Worm (Caenorhabditis elegans) whole organism, mixed stage, embryonic: ENCODE measurements around the gene tsp-11.

ENCODE experiments used
- M03D4.4 ChIP-seq: sonication (generic microtip); optimal IDR thresholded peaks from 2 replicates; lab custom pipeline; 2017; ENCODE audit warnings: mild to moderate bottlenecking, missing genetic modification characterization, missing compliant biosample characterization
- bed-3 ChIP-seq: fragments of 200-800 bp; sonication (Bioruptor generic); optimal IDR thresholded peaks from 3 replicates; lab custom pipeline; 2018; ENCODE audit warnings: mild to moderate bottlenecking, missing genetic modification characterization, moderate library complexity, missing compliant biosample characterization
- ceh-39 ChIP-seq: fragments of 150-350 bp; optimal IDR thresholded peaks from 2 replicates; lab custom pipeline; 2014; ENCODE audit warnings: missing biosample characterization, missing genetic modification characterization
- ceh-43 ChIP-seq: fragments of 200-800 bp; sonication (Bioruptor generic); optimal IDR thresholded peaks from 2 replicates; lab custom pipeline; 2018; ENCODE audit warnings: mild to moderate bottlenecking, missing genetic modification characterization, moderate library complexity, missing compliant biosample characterization
- ces-1 ChIP-seq: fragments of 150-350 bp; optimal IDR thresholded peaks from 2 replicates; lab custom pipeline; 2014; ENCODE audit warnings: missing biosample characterization, missing genetic modification reagents, missing genetic modification characterization
- cnd-1 ChIP-seq: fragments of 200-800 bp; sonication (Bioruptor generic); optimal IDR thresholded peaks from 2 replicates; lab custom pipeline; 2018; ENCODE audit warnings: mild to moderate bottlenecking, missing genetic modification characterization, missing compliant biosample characterization
- drap-1 ChIP-seq: fragments of 200-800 bp; sonication (Bioruptor generic); optimal IDR thresholded peaks from 3 replicates; lab custom pipeline; 2018; ENCODE audit warnings: mild to moderate bottlenecking, missing genetic modification characterization, missing compliant biosample characterization
- elt-1 ChIP-seq: sonication (generic microtip); optimal IDR thresholded peaks from 2 replicates; lab custom pipeline; 2017; ENCODE audit warnings: missing genetic modification characterization, mild to moderate bottlenecking, missing compliant biosample characterization, antibody characterized with exemption, moderate library complexity, borderline replicate concordance; ENCODE audit not compliant: insufficient read depth
- elt-3 ChIP-seq: fragments of 150-350 bp; optimal IDR thresholded peaks from 2 replicates; lab custom pipeline; 2014; ENCODE audit warnings: missing biosample characterization, missing genetic modification characterization
- flh-1 ChIP-seq: fragments of 200-800 bp; sonication (Bioruptor generic); optimal IDR thresholded peaks from 2 replicates; lab custom pipeline; 2018; ENCODE audit warnings: mild to moderate bottlenecking, missing genetic modification characterization, moderate library complexity, missing compliant biosample characterization
- ham-2 ChIP-seq: fragments of 200-800 bp; sonication (Bioruptor generic); optimal IDR thresholded peaks from 2 replicates; lab custom pipeline; 2018; ENCODE audit warnings: mild to moderate bottlenecking, missing genetic modification characterization, missing compliant biosample characterization
- lin-13 ChIP-seq: fragments of 150-350 bp; optimal IDR thresholded peaks from 2 replicates; lab custom pipeline; 2014; ENCODE audit warnings: missing biosample characterization, missing genetic modification characterization
- lin-32 ChIP-seq: fragments of 200-800 bp; sonication (Bioruptor generic); optimal IDR thresholded peaks from 2 replicates; lab custom pipeline; 2018; ENCODE audit warnings: mild to moderate bottlenecking, missing genetic modification characterization, missing compliant biosample characterization
- lsy-2 ChIP-seq: fragments of 150-350 bp; optimal IDR thresholded peaks from 2 replicates; lab custom pipeline; 2014; ENCODE audit warnings: missing biosample characterization, missing genetic modification characterization
- mab-5 ChIP-seq: fragments of 150-350 bp; optimal IDR thresholded peaks from 2 replicates; lab custom pipeline; 2014; ENCODE audit warnings: missing biosample characterization, missing genetic modification characterization
- mep-1 ChIP-seq: fragments of 150-350 bp; optimal IDR thresholded peaks from 2 replicates; lab custom pipeline; 2017; ENCODE audit warnings: missing biosample characterization, missing genetic modification reagents, missing genetic modification characterization, inconsistent platforms
- mls-2 ChIP-seq: sonication (generic microtip); optimal IDR thresholded peaks from 2 replicates; lab custom pipeline; 2016; ENCODE audit warnings: mild to moderate bottlenecking, missing genetic modification characterization, moderate library complexity, missing compliant biosample characterization
- nhr-12 ChIP-seq: fragments of 150-350 bp; optimal IDR thresholded peaks from 2 replicates; lab custom pipeline; 2014; ENCODE audit warnings: missing biosample characterization, missing genetic modification characterization
- nhr-2 ChIP-seq: fragments of 150-350 bp; optimal IDR thresholded peaks from 2 replicates; lab custom pipeline; 2014; ENCODE audit warnings: missing biosample characterization, missing genetic modification characterization
- nhr-237 ChIP-seq: fragments of 150-350 bp; optimal IDR thresholded peaks from 2 replicates; lab custom pipeline; 2014; ENCODE audit warnings: missing biosample characterization, missing genetic modification characterization
- nhr-28 ChIP-seq: fragments of 150-350 bp; optimal IDR thresholded peaks from 2 replicates; lab custom pipeline; 2014; ENCODE audit warnings: missing biosample characterization, missing genetic modification characterization
- nhr-76 ChIP-seq: sonication (generic microtip); optimal IDR thresholded peaks from 2 replicates; lab custom pipeline; 2017; ENCODE audit warnings: missing biosample characterization, missing genetic modification characterization
- pha-4 ChIP-seq: fragments of 150-350 bp; optimal IDR thresholded peaks from 2 replicates; lab custom pipeline; 2018; ENCODE audit warnings: missing biosample characterization, missing genetic modification reagents, missing genetic modification characterization
- sem-2 ChIP-seq: fragments of 200-800 bp; sonication (Bioruptor generic); optimal IDR thresholded peaks from 2 replicates; lab custom pipeline; 2018; ENCODE audit warnings: mild to moderate bottlenecking, missing genetic modification characterization, missing compliant biosample characterization
- snpc-4 ChIP-seq: fragments of 150-350 bp; optimal IDR thresholded peaks from 2 replicates; lab custom pipeline; 2014; ENCODE audit warnings: missing biosample characterization, missing genetic modification characterization
- sptf-1 ChIP-seq: sonication (generic microtip); optimal IDR thresholded peaks from 2 replicates; lab custom pipeline; 2017; ENCODE audit warnings: mild to moderate bottlenecking, missing genetic modification characterization, moderate library complexity, missing compliant biosample characterization
- unc-120 ChIP-seq: sonication (generic microtip); optimal IDR thresholded peaks from 2 replicates; lab custom pipeline; 2017; ENCODE audit warnings: missing genetic modification characterization, missing compliant biosample characterization; ENCODE audit not compliant: poor library complexity, severe bottlenecking
- unc-39 ChIP-seq: fragments of 150-350 bp; optimal IDR thresholded peaks from 2 replicates; lab custom pipeline; 2014; ENCODE audit warnings: missing biosample characterization, missing genetic modification characterization
- unc-62 ChIP-seq: fragments of 150-350 bp; optimal IDR thresholded peaks from 2 replicates; lab custom pipeline; 2014; ENCODE audit warnings: missing biosample characterization, missing genetic modification reagents, missing genetic modification characterization
- zip-8 ChIP-seq: fragments of 150-350 bp; optimal IDR thresholded peaks from 2 replicates; lab custom pipeline; 2014; ENCODE audit warnings: missing biosample characterization, missing genetic modification characterization
- ztf-11 ChIP-seq: fragments of 150-350 bp; optimal IDR thresholded peaks from 2 replicates; lab custom pipeline; 2014; ENCODE audit warnings: missing biosample characterization, missing genetic modification characterization

The tsp-11 gene

DNA sequence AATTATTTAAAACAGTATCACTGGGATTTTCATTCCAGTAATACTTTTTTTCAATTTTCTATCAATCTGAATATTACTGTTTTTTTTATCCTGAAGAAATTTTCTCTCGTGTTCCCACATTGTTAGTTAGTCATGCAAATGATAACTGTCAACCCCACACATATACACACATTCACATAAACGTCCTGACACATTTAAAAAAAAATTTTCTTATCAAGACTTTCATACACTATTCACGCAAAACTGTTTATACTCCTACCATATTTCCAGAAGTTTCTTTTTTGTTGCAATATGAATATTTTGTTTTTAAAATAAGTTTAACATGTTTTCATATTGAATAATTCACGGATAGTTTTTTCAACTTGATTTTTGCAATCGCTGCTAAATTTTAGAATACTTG, 45.5 kb downstream of the tsp-11 start:
- TF ChIP-seq unc-39 (no peak), lsy-2 (tag; lab: Kevin White, UChicago) (no peak), mep-1 (no peak), nhr-2 (tag; lab: Kevin White, UChicago) (no peak), drap-1 (GFP tag; lab: Kevin White, UChicago) (no peak), mab-5 (tag; lab: Kevin White, UChicago) (no peak)

DNA sequence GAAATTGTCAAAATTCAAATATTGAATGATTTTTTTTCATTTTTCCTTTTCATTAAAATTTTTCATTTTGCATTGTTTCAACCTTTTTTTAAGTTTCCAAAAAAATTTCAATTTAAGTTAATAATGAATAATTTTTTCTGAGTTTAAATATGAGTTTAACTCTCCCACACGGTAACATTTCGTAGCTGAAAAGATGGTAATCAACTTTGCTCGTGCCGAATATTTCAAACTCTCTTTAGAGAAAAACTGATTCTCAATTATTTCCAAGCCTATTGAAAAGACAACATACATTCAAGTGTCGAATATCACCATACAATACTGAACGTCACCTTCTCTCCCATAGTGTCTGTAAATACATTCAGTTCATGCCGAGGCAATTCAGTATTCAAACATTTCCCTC, 46.0 kb downstream of the tsp-11 start:
- no peak for TF ChIP-seq nhr-2 (tag; lab: Kevin White, UChicago)
- TF ChIP-seq ces-1 (GFP tag; lab: Kevin White, UChicago) = no peak
- TF ChIP-seq nhr-28 (tag; lab: Kevin White, UChicago) = no peak
- TF ChIP-seq bed-3 (GFP tag; lab: Kevin White, UChicago) = no peak
- TF ChIP-seq mab-5 (tag; lab: Kevin White, UChicago) = no peak
- TF ChIP-seq sptf-1 (tag; lab: Kevin White, UChicago) = no peak
- no peak for TF ChIP-seq elt-1 (tag; lab: Kevin White, UChicago)
- TF ChIP-seq nhr-76 = no peak
- no peak for TF ChIP-seq unc-39
- no peak for TF ChIP-seq ceh-39 (tag; lab: Kevin White, UChicago)

DNA sequence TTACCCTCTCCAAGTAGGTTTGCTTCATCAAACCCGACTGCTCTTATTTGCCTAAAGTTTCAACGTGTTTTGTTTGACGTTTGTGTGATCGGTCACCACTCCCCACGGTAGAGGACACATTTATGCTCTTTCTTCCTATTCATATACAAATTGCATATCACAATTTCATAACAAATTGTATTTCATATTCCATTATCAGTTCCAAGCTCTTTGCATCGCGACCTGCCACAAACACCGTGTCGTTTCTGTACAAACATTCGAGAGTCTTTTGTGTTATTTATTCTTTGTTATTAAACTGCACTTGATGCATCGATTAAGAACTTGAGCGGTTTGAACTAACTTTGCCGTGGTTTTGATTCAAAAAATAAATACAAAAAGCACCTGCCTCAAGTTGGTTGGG, 47.1 kb downstream of the tsp-11 start:
- TF ChIP-seq nhr-12 = no peak
- no peak for TF ChIP-seq mls-2 (tag; lab: Kevin White, UChicago)
- no peak for TF ChIP-seq nhr-2 (tag; lab: Kevin White, UChicago)
- no peak for TF ChIP-seq unc-39
- no peak for TF ChIP-seq flh-1 (GFP tag; lab: Kevin White, UChicago)
- no peak for TF ChIP-seq elt-1 (tag; lab: Kevin White, UChicago)
- no peak for TF ChIP-seq bed-3 (GFP tag; lab: Kevin White, UChicago)
- no peak for TF ChIP-seq lin-13 (tag; lab: Kevin White, UChicago)
- TF ChIP-seq unc-120 (tag; lab: Kevin White, UChicago) = no peak
- TF ChIP-seq ham-2 (GFP tag; lab: Kevin White, UChicago) = no peak
- TF ChIP-seq ztf-11 (tag; lab: Kevin White, UChicago) = no peak
- TF ChIP-seq unc-62 (GFP tag; lab: Kevin White, UChicago) = no peak
- no peak for TF ChIP-seq zip-8 (tag; lab: Kevin White, UChicago)
- no peak for TF ChIP-seq elt-3 (tag; lab: Kevin White, UChicago)
- TF ChIP-seq sptf-1 (tag; lab: Kevin White, UChicago) = no peak
- no peak for TF ChIP-seq lin-32
- TF ChIP-seq nhr-237 = no peak
- no peak for TF ChIP-seq M03D4.4 (tag; lab: Kevin White, UChicago)
- TF ChIP-seq mep-1 = no peak

DNA sequence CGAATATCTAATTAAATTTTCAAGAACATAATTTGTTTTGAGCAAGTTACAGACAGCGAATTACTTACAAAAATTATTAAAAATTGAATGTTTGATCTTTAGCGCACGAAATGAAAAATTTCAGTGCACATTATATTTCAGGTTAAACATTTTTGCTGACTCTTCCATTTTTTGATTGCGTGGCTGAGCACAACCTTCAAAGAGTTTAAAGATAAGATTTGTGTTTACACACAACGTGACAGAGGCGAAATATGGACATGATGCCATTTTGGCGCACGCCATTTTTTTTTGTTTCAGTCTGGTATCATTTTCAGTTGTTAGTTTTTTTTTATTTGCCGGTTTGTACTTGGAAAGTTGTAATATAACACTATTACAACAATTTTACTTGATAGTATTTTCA, 49.7 kb downstream of the tsp-11 start:
- TF ChIP-seq nhr-76 (no peak), sem-2 (GFP tag; lab: Kevin White, UChicago) (no peak), mls-2 (tag; lab: Kevin White, UChicago) (no peak), sptf-1 (tag; lab: Kevin White, UChicago) (no peak), lsy-2 (tag; lab: Kevin White, UChicago) (no peak), nhr-2 (tag; lab: Kevin White, UChicago) (no peak), ceh-39 (tag; lab: Kevin White, UChicago) (no peak), elt-3 (tag; lab: Kevin White, UChicago) (no peak), unc-39 (no peak), lin-13 (tag; lab: Kevin White, UChicago) (no peak)
- TF ChIP-seq, all 35 proteins: peak for 0

DNA sequence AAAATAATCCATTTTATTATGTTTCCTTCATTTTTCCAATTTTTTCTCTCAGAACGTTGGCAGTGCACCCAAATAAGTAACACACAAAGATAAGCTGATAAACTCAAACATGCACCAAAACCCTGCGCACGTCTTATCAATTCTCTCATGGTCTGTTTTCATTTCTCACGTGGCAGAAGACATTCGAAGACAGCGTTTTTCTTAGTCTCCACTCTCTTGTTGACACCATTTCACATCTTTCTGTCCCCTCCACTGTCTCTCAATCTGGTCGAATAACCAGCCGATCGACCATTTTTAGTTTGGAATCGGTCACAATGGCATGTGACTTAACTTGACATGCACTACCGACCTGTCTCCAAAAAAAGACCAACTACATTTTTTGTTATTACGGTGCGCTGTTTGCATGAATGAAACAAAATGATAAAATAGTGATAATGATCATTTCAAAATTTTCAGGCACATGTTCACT, 50.9 kb downstream of the tsp-11 start, which contains the start of gene C35B8.3:
TSS of gene C35B8.3 (plus strand) at position 51 of the 469 bp plus-strand sequence.
- TF ChIP-seq ces-1 (GFP tag; lab: Kevin White, UChicago) (no peak), ceh-43 (GFP tag; lab: Kevin White, UChicago) (no peak), bed-3 (GFP tag; lab: Kevin White, UChicago) (no peak), nhr-28 (tag; lab: Kevin White, UChicago) (no peak), lsy-2 (tag; lab: Kevin White, UChicago) (no peak), pha-4 (tag; lab: Kevin White, UChicago) (no peak), unc-39 (no peak), elt-1 (tag; lab: Kevin White, UChicago) (no peak), unc-62 (GFP tag; lab: Kevin White, UChicago) (no peak), ceh-39 (tag; lab: Kevin White, UChicago) (no peak), nhr-12 (no peak), flh-1 (GFP tag; lab: Kevin White, UChicago) (no peak), lin-13 (tag; lab: Kevin White, UChicago) (no peak), cnd-1 (tag; lab: Kevin White, UChicago) (no peak), snpc-4 (no peak), mls-2 (tag; lab: Kevin White, UChicago) (no peak), elt-3 (tag; lab: Kevin White, UChicago) (no peak), sptf-1 (tag; lab: Kevin White, UChicago) (no peak)
